Worm (Caenorhabditis elegans): ENCODE measurements around the gene Y51A2A.16.
"Not testable (repeated sequence)": the region's sequence is repeated elsewhere in the genome, so short reads cannot be mapped to it uniquely, and the experiment has no call there.

The Y51A2A.16 gene

DNA sequence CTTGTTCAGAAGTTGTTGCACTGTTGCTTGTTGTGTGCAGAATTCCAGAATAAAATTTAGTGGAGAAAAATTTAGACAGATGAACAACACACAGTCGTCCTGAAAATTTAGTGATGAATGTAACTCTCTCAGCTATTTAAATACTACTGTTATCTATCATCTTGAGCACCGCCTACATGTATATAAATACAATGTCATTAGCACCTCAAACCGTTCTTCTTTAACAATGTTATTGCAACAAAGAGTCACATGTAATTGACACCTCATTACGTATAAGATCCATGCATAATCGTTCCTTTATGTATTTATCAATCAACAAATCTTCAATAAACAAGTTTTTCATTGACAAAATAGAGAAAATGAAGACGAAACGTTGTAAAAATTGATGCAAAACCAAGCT, at the start of gene Y51A2A.16:
Gene Y51A2A.16 (minus strand): TSS at position 101 of the 400 bp plus-strand sequence.
- TF ChIP-seq lin-13 (tag; optimal IDR thresholded peaks at IDR 0.05) = no peak
- no peak for TF ChIP-seq unc-120 (tag; optimal IDR thresholded peaks at IDR 0.05; ENCODE audit: poor library complexity, severe bottlenecking)
- TF ChIP-seq elt-1 (tag; optimal IDR thresholded peaks at IDR 0.05; ENCODE audit: borderline replicate concordance, insufficient read depth) = no peak
- TF ChIP-seq ceh-43 (GFP tag; optimal IDR thresholded peaks at IDR 0.05) = no peak
- no peak for TF ChIP-seq ceh-83 (GFP tag; optimal IDR thresholded peaks at IDR 0.05)
- TF ChIP-seq drap-1 (GFP tag; optimal IDR thresholded peaks at IDR 0.05) = no peak
- TF ChIP-seq cnd-1 (tag; optimal IDR thresholded peaks at IDR 0.05) = no peak
- no peak for TF ChIP-seq unc-62 (GFP tag; optimal IDR thresholded peaks at IDR 0.05)
- TF ChIP-seq M03D4.4 (tag; optimal IDR thresholded peaks at IDR 0.05) = no peak

DNA sequence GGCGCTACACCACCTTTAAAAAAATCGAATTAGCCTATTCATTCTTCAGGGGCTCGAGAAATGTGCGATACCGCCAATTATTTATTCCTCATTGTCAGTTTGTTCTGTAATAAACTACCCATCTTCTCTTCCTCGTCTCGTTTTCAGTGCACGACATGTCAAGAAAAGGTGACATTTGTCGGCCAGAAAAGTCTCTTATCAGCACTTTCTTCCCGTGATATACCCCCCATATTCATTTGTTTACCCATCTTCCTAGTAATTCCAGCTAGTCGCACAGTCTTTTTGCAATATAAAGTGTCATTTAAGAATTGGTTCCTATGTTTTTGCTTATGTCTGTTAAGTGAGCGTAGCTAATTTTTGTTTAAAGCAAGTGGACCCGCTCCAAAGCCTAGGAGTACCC, 43.8 kb upstream of the Y51A2A.16 start:
- no peak for TF ChIP-seq ceh-39 (tag; optimal IDR thresholded peaks at IDR 0.05)
- TF ChIP-seq mep-1 (tag; optimal IDR thresholded peaks at IDR 0.05) = no peak
- no peak for TF ChIP-seq ceh-83 (GFP tag; optimal IDR thresholded peaks at IDR 0.05)
- TF ChIP-seq ceh-43 (GFP tag; optimal IDR thresholded peaks at IDR 0.05) = no peak
- TF ChIP-seq cnd-1 (tag; optimal IDR thresholded peaks at IDR 0.05) = no peak
- no peak for TF ChIP-seq nhr-76 (tag; optimal IDR thresholded peaks at IDR 0.05)

ce11 chrV:18323231-18323630, 42.6 kb upstream of the Y51A2A.16 start, which contains the start of gene B0462.5:
B0462.5 (minus strand) TSS chrV:18323331.
- TF ChIP-seq nhr-76 (tag; optimal IDR thresholded peaks at IDR 0.05) (no peak), tbx-8 (GFP tag; optimal IDR thresholded peaks at IDR 0.05) (no peak), ces-1 (GFP tag; optimal IDR thresholded peaks at IDR 0.05) (no peak), mls-2 (tag; optimal IDR thresholded peaks at IDR 0.05) (no peak), unc-39 (tag; optimal IDR thresholded peaks at IDR 0.05) (no peak), blmp-1 (tag; optimal IDR thresholded peaks at IDR 0.05) (no peak), nhr-237 (tag; optimal IDR thresholded peaks at IDR 0.05) (no peak), ceh-83 (GFP tag; optimal IDR thresholded peaks at IDR 0.05) (no peak), lin-32 (GFP tag; optimal IDR thresholded peaks at IDR 0.05) (no peak), sptf-1 (tag; optimal IDR thresholded peaks at IDR 0.05) (no peak), mab-5 (tag; optimal IDR thresholded peaks at IDR 0.05) (no peak), unc-120 (tag; optimal IDR thresholded peaks at IDR 0.05; ENCODE audit: poor library complexity, severe bottlenecking) (no peak), cnd-1 (tag; optimal IDR thresholded peaks at IDR 0.05) (no peak), ztf-11 (tag; optimal IDR thresholded peaks at IDR 0.05) (no peak)

DNA sequence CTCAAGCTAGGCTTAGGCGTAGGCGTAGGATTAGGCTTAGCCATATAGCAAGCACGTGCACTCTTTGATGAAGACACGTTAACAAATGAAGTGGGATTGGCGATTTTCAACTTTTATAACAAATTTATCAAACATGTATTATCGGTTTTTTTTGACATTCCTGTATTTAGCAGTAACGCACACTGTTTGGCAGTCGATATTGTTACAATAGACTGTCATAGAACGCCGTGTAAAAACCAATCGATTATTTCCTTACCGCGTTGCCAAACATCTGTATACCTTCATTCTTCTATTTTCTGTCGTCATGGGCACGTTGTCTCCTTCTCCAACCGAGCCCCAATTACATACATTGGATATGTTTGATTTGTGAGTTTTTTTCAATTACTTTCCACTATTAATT, 37.6 kb upstream of the Y51A2A.16 start, which contains the start of gene fbxb-119:
Gene fbxb-119 (plus strand): TSS at position 301 of the 400 bp plus-strand sequence.
- no peak for TF ChIP-seq unc-39 (tag; optimal IDR thresholded peaks at IDR 0.05)
- no peak for TF ChIP-seq ham-2 (GFP tag; optimal IDR thresholded peaks at IDR 0.05)
- TF ChIP-seq tbx-8 (GFP tag; optimal IDR thresholded peaks at IDR 0.05) = no peak
- no peak for TF ChIP-seq unc-62 (GFP tag; optimal IDR thresholded peaks at IDR 0.05)
- TF ChIP-seq M03D4.4 (tag; optimal IDR thresholded peaks at IDR 0.05) = no peak
- no peak for TF ChIP-seq lin-13 (tag; optimal IDR thresholded peaks at IDR 0.05)
- no peak for TF ChIP-seq elt-3 (tag; optimal IDR thresholded peaks at IDR 0.05)
- TF ChIP-seq sem-2 (GFP tag; optimal IDR thresholded peaks at IDR 0.05) = no peak
- no peak for TF ChIP-seq mep-1 (tag; optimal IDR thresholded peaks at IDR 0.05)
- no peak for TF ChIP-seq unc-120 (tag; optimal IDR thresholded peaks at IDR 0.05; ENCODE audit: poor library complexity, severe bottlenecking)
- TF ChIP-seq blmp-1 (tag; optimal IDR thresholded peaks at IDR 0.05) = no peak
- TF ChIP-seq ceh-83 (GFP tag; optimal IDR thresholded peaks at IDR 0.05) = no peak
- TF ChIP-seq bed-3 (GFP tag; optimal IDR thresholded peaks at IDR 0.05) = no peak
- no peak for TF ChIP-seq mls-2 (tag; optimal IDR thresholded peaks at IDR 0.05)
- TF ChIP-seq nhr-76 (tag; optimal IDR thresholded peaks at IDR 0.05) = no peak
- no peak for TF ChIP-seq ztf-11 (tag; optimal IDR thresholded peaks at IDR 0.05)
- TF ChIP-seq cnd-1 (tag; optimal IDR thresholded peaks at IDR 0.05) = no peak
- no peak for TF ChIP-seq nhr-12 (tag; optimal IDR thresholded peaks at IDR 0.05)
- TF ChIP-seq drap-1 (GFP tag; optimal IDR thresholded peaks at IDR 0.05) = no peak

DNA sequence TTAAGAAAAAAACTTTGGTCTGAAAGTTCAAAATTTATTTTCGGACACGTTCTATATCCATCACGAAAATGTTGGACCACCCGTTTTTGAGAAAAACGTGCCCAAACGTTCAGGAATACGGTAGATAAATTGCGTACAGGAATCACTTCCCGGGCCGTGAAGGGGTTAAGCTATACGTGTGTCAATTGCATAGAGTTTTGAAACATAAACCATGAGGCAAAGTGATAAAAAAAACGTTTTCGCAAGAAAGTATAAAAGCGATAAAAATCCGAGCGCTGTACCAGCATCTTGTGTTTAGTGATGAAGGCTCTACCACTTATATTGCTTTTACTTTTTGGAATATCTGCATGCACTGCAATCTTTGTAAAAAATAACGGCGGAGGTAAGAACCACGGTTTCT, 21.7 kb upstream of the Y51A2A.16 start, which contains the start of gene Y51A2A.6:
Gene Y51A2A.6 (plus strand): TSS at position 301 of the 400 bp plus-strand sequence.
- TF ChIP-seq mab-5 (tag; optimal IDR thresholded peaks at IDR 0.05); elt-1 (tag; optimal IDR thresholded peaks at IDR 0.05; ENCODE audit: borderline replicate concordance, insufficient read depth); nhr-2 (tag; optimal IDR thresholded peaks at IDR 0.05): not testable (repeated sequence)

- TF ChIP-seq unc-39 (tag; optimal IDR thresholded peaks at IDR 0.05) = no peak
- TF ChIP-seq ztf-11 (tag; optimal IDR thresholded peaks at IDR 0.05) = no peak
Measured at ce11 chrV:18299313-18299712, 18.6 kb upstream of the Y51A2A.16 start.

Measured in whole organism, mixed stage, embryonic.